Fruit fly (Drosophila melanogaster) whole organism, wandering third instar larva: Measurements from ENCODE around the gene Grx1.

Source experiments
- GATAd ChIP-seq: sonication (Bioruptor generic); optimal IDR thresholded peaks from 2 replicates; lab custom pipeline; 2016; ENCODE audit warnings: missing biosample characterization, missing genetic modification characterization
- OdsH ChIP-seq: fragments of 200-800 bp; sonication (Bioruptor generic); optimal IDR thresholded peaks from 2 replicates; lab custom pipeline; 2016; ENCODE audit warnings: missing biosample characterization, mild to moderate bottlenecking, missing genetic modification characterization
- br ChIP-seq: fragments of 200-800 bp; sonication (Bioruptor generic); optimal IDR thresholded peaks from 2 replicates; lab custom pipeline; 2016; ENCODE audit warnings: missing biosample characterization, missing genetic modification characterization
- usp ChIP-seq: fragments of >200 bp; optimal IDR thresholded peaks from 2 replicates; lab custom pipeline; 2017; ENCODE audit warnings: missing biosample characterization, missing genetic modification characterization

DNA sequence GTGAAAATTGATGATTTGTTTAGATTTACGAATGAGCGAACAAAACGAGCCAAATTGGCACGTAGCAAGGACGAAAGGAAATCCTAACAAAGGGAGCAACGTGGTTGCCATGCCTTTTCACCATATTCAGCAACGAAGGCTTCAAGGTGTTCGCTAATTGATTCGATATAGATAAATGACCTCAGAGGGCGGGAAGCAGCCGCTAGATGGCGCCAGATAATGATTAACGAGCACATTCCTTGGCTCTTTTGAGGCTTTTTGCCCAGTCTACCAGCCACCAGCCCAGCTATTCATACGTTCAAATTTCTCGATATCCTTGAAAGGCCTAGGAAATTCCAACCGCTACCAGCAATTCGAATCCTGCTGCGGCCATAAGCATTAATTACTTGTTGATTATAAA is 47.4 kb downstream of the Grx1 start:
- TF ChIP-seq br (no peak), usp (no peak), OdsH (no peak), GATAd (GFP tag; lab: Kevin White, UChicago) (no peak)
